Worm (Caenorhabditis elegans) whole organism, L4 larva: ENCODE data around the gene C47D12.4.
A peak's percentile ranks its signal among the peaks of the same experiment; 100 is the strongest.

ENCODE experiments used
- D1046.2 ChIP-seq: fragments of 200-800 bp; sonication (Bioruptor generic); IDR thresholded peaks from 2 replicates; pipeline ENCODE4 v1.3.6; 2022; ENCODE audit warnings: missing genetic modification characterization, missing compliant biosample characterization
- F37D6.2 ChIP-seq: sonication (generic microtip); optimal IDR thresholded peaks from 2 replicates; lab custom pipeline; 2016; ENCODE audit warnings: mild to moderate bottlenecking, missing genetic modification characterization, missing compliant biosample characterization
- F44E2.7 ChIP-seq: fragments of 200-800 bp; sonication (Bioruptor generic); IDR thresholded peaks from 2 replicates; pipeline ENCODE4 v2.1.2; 2022; ENCODE audit warnings: missing genetic modification characterization, missing compliant biosample characterization
- T20F7.1 ChIP-seq: fragments of 200-800 bp; sonication (Bioruptor generic); optimal IDR thresholded peaks from 2 replicates; lab custom pipeline; 2018; ENCODE audit warnings: mild to moderate bottlenecking, missing genetic modification characterization, missing compliant biosample characterization
- Y48G9A.11 ChIP-seq: fragments of 200-800 bp; sonication (Bioruptor generic); IDR thresholded peaks from 2 replicates; pipeline ENCODE4 v1.3.6; 2022; ENCODE audit warnings: missing genetic modification reagents, missing genetic modification characterization, missing compliant biosample characterization
- Y5F2A.4 ChIP-seq: fragments of 200-800 bp; sonication (Bioruptor generic); optimal IDR thresholded peaks from 2 replicates; lab custom pipeline; 2018; ENCODE audit warnings: mild to moderate bottlenecking, missing genetic modification characterization, missing compliant biosample characterization
- ama-1 ChIP-seq: fragments of 150-350 bp; optimal IDR thresholded peaks from 2 replicates; lab custom pipeline; 2014; ENCODE audit warnings: inconsistent platforms, mixed read lengths
- ceh-82 ChIP-seq: sonication (generic microtip); optimal IDR thresholded peaks from 2 replicates; lab custom pipeline; 2017; ENCODE audit warnings: missing biosample characterization, missing genetic modification characterization
- daf-19 ChIP-seq: fragments of 200-800 bp; sonication (Bioruptor generic); conservative IDR thresholded peaks from 2 replicates; pipeline ENCODE4 v1.3.6; 2022; ENCODE audit warnings: missing genetic modification characterization, missing compliant biosample characterization
- dmd-6 ChIP-seq: fragments of 200-800 bp; sonication (Bioruptor generic); IDR thresholded peaks from 2 replicates; pipeline ENCODE4 v1.3.6; 2022; ENCODE audit warnings: missing genetic modification reagents, missing genetic modification characterization, missing compliant biosample characterization
- dmd-9 ChIP-seq: fragments of 200-800 bp; sonication (Bioruptor generic); IDR thresholded peaks from 2 replicates; pipeline ENCODE4 v1.3.6; 2022; ENCODE audit warnings: missing genetic modification reagents, missing genetic modification characterization, missing compliant biosample characterization
- duxl-1 ChIP-seq: sonication (generic microtip); optimal IDR thresholded peaks from 2 replicates; lab custom pipeline; 2016; ENCODE audit warnings: mild to moderate bottlenecking, missing genetic modification characterization, moderate library complexity, missing compliant biosample characterization; ENCODE audit not compliant: poor library complexity
- egl-27 ChIP-seq: sonication (generic microtip); optimal IDR thresholded peaks from 3 replicates; lab custom pipeline; 2017; ENCODE audit warnings: missing biosample characterization, missing genetic modification reagents, missing genetic modification characterization
- egl-43 ChIP-seq: fragments of 200-800 bp; sonication (Bioruptor generic); IDR thresholded peaks from 2 replicates; pipeline ENCODE4 v1.3.6; 2022; ENCODE audit warnings: missing genetic modification reagents, missing genetic modification characterization, missing compliant biosample characterization
- fkh-10 ChIP-seq: fragments of 150-350 bp; optimal IDR thresholded peaks from 2 replicates; lab custom pipeline; 2014; ENCODE audit warnings: missing biosample characterization, missing genetic modification reagents, missing genetic modification characterization
- hlh-11 ChIP-seq: fragments of 200-800 bp; sonication (Bioruptor generic); optimal IDR thresholded peaks from 2 replicates; lab custom pipeline; 2018; ENCODE audit warnings: mild to moderate bottlenecking, missing genetic modification characterization, missing compliant biosample characterization
- hlh-30 ChIP-seq: sonication (generic microtip); optimal IDR thresholded peaks from 2 replicates; lab custom pipeline; 2017; ENCODE audit warnings: antibody characterized with exemption, mild to moderate bottlenecking, missing genetic modification characterization, missing compliant biosample characterization; ENCODE audit not compliant: insufficient read depth
- hmg-1.1 ChIP-seq: fragments of 200-800 bp; sonication (Bioruptor generic); IDR thresholded peaks from 2 replicates; pipeline ENCODE4 v1.3.6; 2022; ENCODE audit warnings: missing genetic modification reagents, missing genetic modification characterization, missing compliant biosample characterization
- lin-38 ChIP-seq: fragments of 200-800 bp; sonication (Bioruptor generic); IDR thresholded peaks from 2 replicates; pipeline ENCODE4 v1.3.6; 2022; ENCODE audit warnings: missing genetic modification reagents, missing genetic modification characterization, missing compliant biosample characterization
- lin-39 ChIP-seq: fragments of 150-350 bp; optimal IDR thresholded peaks from 2 replicates; lab custom pipeline; 2014; ENCODE audit warnings: missing biosample characterization, missing genetic modification reagents, missing genetic modification characterization
- lsy-2 ChIP-seq, 2 experiments: fragments of 150-350 bp in 1 of 2; sonication (generic microtip) in 1 of 2; optimal IDR thresholded peaks; 2 replicates each; lab custom pipeline; 2014 to 2017; ENCODE audit warnings: missing biosample characterization in 2 of 2, missing genetic modification characterization in 2 of 2
- mdl-1 ChIP-seq, 2 experiments: fragments of 150-350 bp in 1 of 2; sonication (generic microtip) in 1 of 2; optimal IDR thresholded peaks; 2 replicates each; lab custom pipeline; 2014 to 2017; ENCODE audit warnings: missing biosample characterization in 2 of 2, missing genetic modification characterization in 2 of 2
- mep-1 ChIP-seq: fragments of 150-350 bp; sonication (generic microtip); optimal IDR thresholded peaks from 3 replicates; lab custom pipeline; 2014; ENCODE audit warnings: missing biosample characterization, missing genetic modification characterization
- mxl-3 ChIP-seq: fragments of 200-800 bp; sonication (Bioruptor generic); optimal IDR thresholded peaks from 2 replicates; lab custom pipeline; 2018; ENCODE audit warnings: mild to moderate bottlenecking, missing genetic modification characterization, missing compliant biosample characterization
- nhr-102 ChIP-seq: sonication (generic microtip); optimal IDR thresholded peaks from 2 replicates; lab custom pipeline; 2016; ENCODE audit warnings: mild to moderate bottlenecking, missing genetic modification characterization, moderate library complexity, missing compliant biosample characterization
- nhr-237 ChIP-seq: sonication (generic microtip); optimal IDR thresholded peaks from 2 replicates; lab custom pipeline; 2017; ENCODE audit warnings: missing biosample characterization, missing genetic modification characterization
- nhr-28 ChIP-seq: fragments of 150-350 bp; optimal IDR thresholded peaks from 2 replicates; lab custom pipeline; 2014; ENCODE audit warnings: missing biosample characterization, missing genetic modification characterization
- nhr-42 ChIP-seq: fragments of 200-800 bp; sonication (Bioruptor generic); IDR thresholded peaks from 2 replicates; pipeline ENCODE4 v1.3.6; 2022; ENCODE audit warnings: missing genetic modification characterization, missing compliant biosample characterization
- nhr-6 ChIP-seq: fragments of 150-350 bp; optimal IDR thresholded peaks from 2 replicates; lab custom pipeline; 2014; ENCODE audit warnings: missing biosample characterization, missing genetic modification characterization
- nhr-77 ChIP-seq: fragments of 150-350 bp; optimal IDR thresholded peaks from 2 replicates; lab custom pipeline; 2014; ENCODE audit warnings: missing biosample characterization, missing genetic modification characterization
- pha-4 ChIP-seq, 2 experiments: fragments of 150-350 bp in 1 of 2; fragments of 200-800 bp in 1 of 2; sonication (Bioruptor generic) in 1 of 2; IDR thresholded peaks in 1 of 2; optimal IDR thresholded peaks in 1 of 2; 2 replicates each; pipeline versions ENCODE4 v1.3.6 to Lab custom; 2014 to 2022; ENCODE audit warnings: missing genetic modification characterization in 2 of 2, missing genetic modification reagents in 2 of 2, missing biosample characterization in 1 of 2, missing compliant biosample characterization in 1 of 2
- php-3 ChIP-seq: fragments of 200-800 bp; sonication (Bioruptor generic); IDR thresholded peaks from 2 replicates; pipeline ENCODE4 v1.3.6; 2022; ENCODE audit warnings: missing genetic modification reagents, missing genetic modification characterization, missing compliant biosample characterization
- pqm-1 ChIP-seq: sonication (generic microtip); optimal IDR thresholded peaks from 2 replicates; lab custom pipeline; 2017; ENCODE audit warnings: missing biosample characterization, missing genetic modification characterization
- rbr-2 ChIP-seq: sonication (generic microtip); optimal IDR thresholded peaks from 2 replicates; lab custom pipeline; 2016; ENCODE audit warnings: missing genotype, missing genetic modification characterization, missing compliant biosample characterization
- set-16 ChIP-seq: fragments of 200-800 bp; sonication (Bioruptor generic); IDR thresholded peaks from 2 replicates; pipeline ENCODE4 v1.3.6; 2022; ENCODE audit warnings: missing genetic modification reagents, missing genetic modification characterization, missing compliant biosample characterization
- snpc-1.2 ChIP-seq: fragments of 200-800 bp; sonication (Bioruptor generic); IDR thresholded peaks from 2 replicates; pipeline ENCODE4 v1.3.6; 2022; ENCODE audit warnings: missing genetic modification reagents, missing genetic modification characterization, missing compliant biosample characterization
- snpc-4 ChIP-seq: fragments of 150-350 bp; optimal IDR thresholded peaks from 2 replicates; lab custom pipeline; 2014; ENCODE audit warnings: missing biosample characterization, missing genetic modification characterization
- spr-1 ChIP-seq: sonication (generic microtip); optimal IDR thresholded peaks from 2 replicates; lab custom pipeline; 2016; ENCODE audit warnings: mild to moderate bottlenecking, missing genetic modification characterization, missing compliant biosample characterization
- spr-3 ChIP-seq: fragments of 200-800 bp; sonication (Bioruptor generic); optimal IDR thresholded peaks from 2 replicates; lab custom pipeline; 2018; ENCODE audit warnings: mild to moderate bottlenecking, missing genetic modification characterization, missing compliant biosample characterization
- tag-97 ChIP-seq: fragments of 200-800 bp; sonication (Bioruptor generic); IDR thresholded peaks from 2 replicates; pipeline ENCODE4 v1.3.6; 2022; ENCODE audit warnings: missing genetic modification characterization, missing compliant biosample characterization
- tra-1 ChIP-seq: fragments of 200-800 bp; sonication (Bioruptor generic); IDR thresholded peaks from 2 replicates; pipeline ENCODE4 v1.3.6; 2022; ENCODE audit warnings: missing genetic modification reagents, missing genetic modification characterization, missing compliant biosample characterization
- vab-7 ChIP-seq: fragments of 200-800 bp; sonication (Bioruptor generic); IDR thresholded peaks from 2 replicates; pipeline ENCODE4 v1.3.6; 2022; ENCODE audit warnings: missing genetic modification reagents, missing genetic modification characterization, missing compliant biosample characterization
- zag-1 ChIP-seq: fragments of 150-350 bp; optimal IDR thresholded peaks from 2 replicates; lab custom pipeline; 2014; ENCODE audit warnings: missing biosample characterization, missing genetic modification characterization
- zfp-2 ChIP-seq: sonication (generic microtip); optimal IDR thresholded peaks from 2 replicates; lab custom pipeline; 2016; ENCODE audit warnings: mild to moderate bottlenecking, missing genetic modification characterization, missing compliant biosample characterization
- zfp-3 ChIP-seq: fragments of 200-800 bp; sonication (Bioruptor generic); conservative IDR thresholded peaks from 2 replicates; pipeline ENCODE4 v1.3.6; 2022; ENCODE audit warnings: missing genetic modification reagents, missing genetic modification characterization, missing compliant biosample characterization
- zip-2 ChIP-seq: fragments of 150-350 bp; optimal IDR thresholded peaks from 2 replicates; lab custom pipeline; 2014; ENCODE audit warnings: missing biosample characterization, missing genetic modification characterization

The C47D12.4 gene

DNA sequence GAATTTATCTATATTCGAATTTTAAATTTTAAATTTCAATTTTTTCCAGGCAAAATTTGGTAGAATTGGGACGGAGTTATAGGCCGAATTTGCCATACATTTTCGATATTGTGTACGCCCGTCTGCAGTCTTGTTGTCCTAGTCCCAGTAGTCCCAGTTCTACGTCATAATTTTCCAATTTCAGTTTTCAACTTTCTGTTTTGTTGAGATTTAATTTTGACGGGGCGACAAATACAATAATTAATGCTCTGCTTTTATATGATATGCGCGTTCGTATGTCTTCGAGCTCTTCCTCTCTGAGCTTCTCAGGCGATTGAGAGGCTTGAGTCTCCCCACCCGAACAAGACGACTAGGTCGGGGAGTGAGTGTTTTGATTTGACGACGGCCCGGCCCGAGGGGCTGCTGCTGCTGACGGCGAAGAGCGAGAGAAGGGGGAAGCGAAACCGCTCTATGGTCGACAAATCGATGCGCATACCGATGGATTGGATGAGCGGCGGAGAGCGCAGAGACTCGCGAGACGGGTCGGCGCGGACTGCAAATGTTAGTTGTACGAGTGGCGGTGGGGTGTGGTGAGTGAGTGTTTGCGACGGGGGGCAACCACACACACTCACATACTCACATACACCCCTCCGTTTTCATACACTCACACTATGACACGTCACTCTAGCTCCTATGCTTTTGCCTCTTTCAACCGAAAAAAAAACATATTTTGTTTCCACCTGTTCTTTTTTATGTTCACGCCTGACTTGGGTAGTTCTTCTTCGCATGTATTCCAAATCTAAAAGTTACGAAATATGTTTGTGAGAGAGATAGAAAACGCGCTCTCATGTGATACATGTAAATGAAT is 46.7 kb upstream of the C47D12.4 start (continued):
- TF ChIP-seq lin-38 (GFP tag; lab: Robert Waterston, UW) = peak; percentile 59
- no peak for TF ChIP-seq dmd-9
- peak; percentile 95 for TF ChIP-seq hlh-11 (tag; lab: Kevin White, UChicago)
- peak; percentile 77 for TF ChIP-seq ama-1
- TF ChIP-seq daf-19 (GFP tag; lab: Robert Waterston, UW) = no peak
- TF ChIP-seq tag-97 = 0 out of 2 replicates have a peak, but pooled peaks have one; percentile 19
- TF ChIP-seq mxl-3 (GFP tag; lab: Kevin White, UChicago) = peak; percentile 89
- peak; percentile 88 for TF ChIP-seq rbr-2 (tag; lab: Kevin White, UChicago)
- TF ChIP-seq nhr-42 (GFP tag; lab: Robert Waterston, UW) = 0 out of 2 replicates have a peak, but pooled peaks have one; percentile 71
- no peak for TF ChIP-seq zfp-2 (tag; lab: Kevin White, UChicago)
- no peak for TF ChIP-seq zip-2 (tag; lab: Kevin White, UChicago)
- TF ChIP-seq snpc-4 (tag; lab: Kevin White, UChicago) = no peak
- peak; percentile 90 for TF ChIP-seq egl-43 (GFP tag; lab: Robert Waterston, UW)
- peak; percentile 36 for TF ChIP-seq fkh-10
- TF ChIP-seq tra-1 (GFP tag; lab: Robert Waterston, UW) = peak; percentile 61; the same call in 1 of the 2 replicates
- 0 out of 2 replicates have a peak, but pooled peaks have one; percentile 61 for TF ChIP-seq F44E2.7 (GFP tag; lab: Robert Waterston, UW)
- peak; percentile 49 for TF ChIP-seq nhr-77
- no peak for TF ChIP-seq lin-39
- peak; percentile 20 for TF ChIP-seq nhr-102 (tag; lab: Kevin White, UChicago)
- peak; percentile 88 for TF ChIP-seq hmg-1.1 (GFP tag; lab: Robert Waterston, UW)
- TF ChIP-seq snpc-1.2 (GFP tag; lab: Robert Waterston, UW) = peak; percentile 62
- peak; percentile 90 for TF ChIP-seq mep-1 (tag; lab: Kevin White, UChicago)
- TF ChIP-seq zfp-3 (GFP tag; lab: Robert Waterston, UW) = 0 out of 2 replicates have a peak, but pooled peaks have one; percentile 31
- TF ChIP-seq nhr-6 = peak; percentile 79
- TF ChIP-seq nhr-28 = peak; percentile 79
- TF ChIP-seq nhr-237 (tag; lab: Kevin White, UChicago) = no peak
- TF ChIP-seq pha-4 (GFP tag; IDR thresholded peaks at IDR 0.05; lab: Robert Waterston, UW) = peak; percentile 78
- peak; percentile 57 for TF ChIP-seq pha-4 (tag; optimal IDR thresholded peaks at IDR 0.05; lab: Kevin White, UChicago)
- TF ChIP-seq duxl-1 = peak; percentile 57
- no peak for TF ChIP-seq pqm-1 (tag; lab: Kevin White, UChicago)
- no peak for TF ChIP-seq vab-7
- TF ChIP-seq dmd-6 (GFP tag; lab: Robert Waterston, UW) = peak; percentile 80
- TF ChIP-seq hlh-30 (tag; lab: Kevin White, UChicago) = peak; percentile 78
- TF ChIP-seq Y48G9A.11 = no peak
- peak; percentile 42 for TF ChIP-seq zag-1 (tag; lab: Kevin White, UChicago)
- no peak for TF ChIP-seq ceh-82
- TF ChIP-seq lsy-2 (tag; optimal IDR thresholded peaks at IDR 0.05; lab: Kevin White, UChicago) = peak; percentile 56 to 74
- no peak for TF ChIP-seq D1046.2 (GFP tag; lab: Robert Waterston, UW)
- peak; percentile 45 to 83 for TF ChIP-seq mdl-1 (tag; optimal IDR thresholded peaks at IDR 0.05; lab: Kevin White, UChicago)
- TF ChIP-seq egl-27 (tag; lab: Kevin White, UChicago) = no peak
- peak; percentile 99 for TF ChIP-seq set-16 (GFP tag; lab: Robert Waterston, UW)
- peak; percentile 50 for TF ChIP-seq T20F7.1
- no peak for TF ChIP-seq Y5F2A.4 (GFP tag; lab: Kevin White, UChicago)
- peak; percentile 66 for TF ChIP-seq F37D6.2 (tag; lab: Kevin White, UChicago)
- no peak for TF ChIP-seq php-3 (GFP tag; lab: Robert Waterston, UW)
- TF ChIP-seq spr-3 = peak; percentile 46
- peak; percentile 67 for TF ChIP-seq spr-1 (tag; lab: Kevin White, UChicago)
